Worm (Caenorhabditis elegans) whole organism, late embryonic: ENCODE measurements around the gene EGAP9.3.

ENCODE experiments used
- ama-1 ChIP-seq: fragments of 150-350 bp; optimal IDR thresholded peaks from 2 replicates; lab custom pipeline; 2014
- ceh-2 ChIP-seq: sonication (generic microtip); optimal IDR thresholded peaks from 2 replicates; lab custom pipeline; 2016; ENCODE audit warnings: missing genotype, missing genetic modification characterization, missing compliant biosample characterization
- fkh-10 ChIP-seq: fragments of 150-350 bp; optimal IDR thresholded peaks from 2 replicates; lab custom pipeline; 2014; ENCODE audit warnings: missing biosample characterization, missing genetic modification reagents, missing genetic modification characterization
- odd-2 ChIP-seq: sonication (generic microtip); optimal IDR thresholded peaks from 2 replicates; lab custom pipeline; 2017; ENCODE audit warnings: antibody characterized with exemption, mild to moderate bottlenecking, missing genetic modification characterization, missing compliant biosample characterization
- pat-9 ChIP-seq: fragments of 200-800 bp; sonication (Bioruptor generic); optimal IDR thresholded peaks from 2 replicates; lab custom pipeline; 2018; ENCODE audit warnings: mild to moderate bottlenecking, missing genetic modification characterization, moderate library complexity, missing compliant biosample characterization
- rnt-1 ChIP-seq: sonication (generic microtip); optimal IDR thresholded peaks from 2 replicates; lab custom pipeline; 2016; ENCODE audit warnings: missing genetic modification characterization, missing compliant biosample characterization
- unc-55 ChIP-seq: sonication (generic microtip); optimal IDR thresholded peaks from 2 replicates; lab custom pipeline; 2017; ENCODE audit warnings: missing biosample characterization, missing genetic modification reagents, missing genetic modification characterization

ce11 chrV:6605275-6605674, 25.4 kb upstream of the EGAP9.3 start, which contains the start of gene ZK1055.7:
- TF ChIP-seq pat-9 (no peak), ama-1 (lab: Kevin White, UChicago) (no peak), rnt-1 (tag; lab: Kevin White, UChicago) (no peak), unc-55 (GFP tag; lab: Kevin White, UChicago) (no peak), odd-2 (tag; lab: Kevin White, UChicago) (no peak), ceh-2 (tag; lab: Kevin White, UChicago) (no peak), fkh-10 (no peak)
